Worm (Caenorhabditis elegans): ENCODE measurements around the gene Y6E2A.1.

DNA sequence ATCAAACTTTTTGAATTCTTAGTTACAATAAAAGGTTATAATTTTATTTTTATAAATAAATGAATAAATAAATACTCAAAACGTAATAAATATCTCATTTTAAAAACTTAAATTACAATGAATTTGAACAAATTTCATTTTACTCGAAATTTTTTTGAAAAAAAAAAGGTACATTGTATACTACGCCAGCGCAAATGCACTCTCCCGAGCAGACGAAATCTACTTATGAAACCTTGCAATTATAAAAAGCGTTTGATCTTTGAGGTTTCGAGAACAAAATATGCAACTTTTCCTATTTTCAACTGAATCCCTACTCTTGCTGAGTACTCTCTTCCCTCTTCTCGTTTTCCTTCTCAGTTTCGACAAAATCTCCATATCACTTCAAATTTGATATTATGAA is 22.6 kb downstream of the Y6E2A.1 start, which contains the start of gene nhr-197:
- TF ChIP-seq ceh-2 (tag; optimal IDR thresholded peaks at IDR 0.05) = no peak
- TF ChIP-seq nhr-11 (tag; optimal IDR thresholded peaks at IDR 0.05) = no peak
- no peak for TF ChIP-seq ceh-9 (tag; optimal IDR thresholded peaks at IDR 0.05)
- no peak for TF ChIP-seq ama-1 (optimal IDR thresholded peaks at IDR 0.05)
- no peak for TF ChIP-seq pros-1 (tag; optimal IDR thresholded peaks at IDR 0.05)
- TF ChIP-seq ceh-24 (tag; optimal IDR thresholded peaks at IDR 0.05) = no peak
- no peak for TF ChIP-seq madf-2 (tag; optimal IDR thresholded peaks at IDR 0.05)
- no peak for TF ChIP-seq C08G9.2 (tag; optimal IDR thresholded peaks at IDR 0.05)
- TF ChIP-seq pha-2 (tag; optimal IDR thresholded peaks at IDR 0.05) = no peak
- TF ChIP-seq zip-5 (tag; optimal IDR thresholded peaks at IDR 0.05) = no peak
- no peak for TF ChIP-seq dmd-4 (tag; optimal IDR thresholded peaks at IDR 0.05; ENCODE audit: borderline replicate concordance)
- no peak for TF ChIP-seq ceh-19 (GFP tag; optimal IDR thresholded peaks at IDR 0.05)
- no peak for TF ChIP-seq pat-9 (tag; optimal IDR thresholded peaks at IDR 0.05)

Measured in whole organism, late embryonic.